Fruit fly (Drosophila melanogaster): ENCODE results near the gene CG44040.

DNA sequence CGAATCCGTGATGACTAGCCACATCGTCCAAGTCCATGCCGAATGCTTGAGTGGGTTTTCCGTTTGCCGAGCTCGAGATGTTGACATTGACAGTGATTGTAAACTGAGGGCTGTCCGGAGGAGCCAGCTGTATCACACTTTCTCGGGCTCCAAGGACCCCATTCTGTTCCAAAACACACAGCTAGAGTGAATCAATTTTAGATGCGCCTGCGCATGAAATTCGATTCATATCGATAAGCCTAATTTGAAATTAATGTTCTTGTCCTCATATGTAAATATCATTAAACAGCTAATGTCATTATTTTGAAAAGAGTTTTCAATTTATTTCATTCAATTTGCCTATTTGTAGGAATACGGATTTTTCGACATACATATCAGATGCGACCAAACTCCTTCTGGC, 49.6 kb downstream of the CG44040 start, which contains the start of gene CG14868:
- TF ChIP-seq CG8478 (optimal IDR thresholded peaks at IDR 0.05) (no peak), CTCF (optimal IDR thresholded peaks at IDR 0.05) (no peak)

Data from S2 (cell line).